Fruit fly (Drosophila melanogaster) whole organism, embryonic: ENCODE data around the gene Coq7.

Experiments
- Abd-B ChIP-seq: fragments of 200-800 bp; sonication (Bioruptor generic); optimal IDR thresholded peaks from 2 replicates; lab custom pipeline; 2018; ENCODE audit warnings: missing biosample characterization, mild to moderate bottlenecking, missing genetic modification characterization, moderate library complexity
- Bteb2 ChIP-seq: fragments of 200-800 bp; sonication (Bioruptor generic); optimal IDR thresholded peaks from 2 replicates; lab custom pipeline; 2016; ENCODE audit warnings: missing biosample characterization, missing genetic modification characterization
- CG10366 ChIP-seq: fragments of 200-800 bp; sonication (Bioruptor generic); IDR thresholded peaks from 2 replicates; pipeline ENCODE4 v1.3.6; 2022; ENCODE audit warnings: missing biosample characterization, missing genetic modification characterization
- CG11560 ChIP-seq: fragments of 200-800 bp; sonication (Bioruptor generic); IDR thresholded peaks from 3 replicates; pipeline ENCODE4 v1.3.6; 2022; ENCODE audit warnings: missing biosample characterization, missing genetic modification characterization
- CG13775 ChIP-seq: fragments of 200-800 bp; sonication (Bioruptor generic); optimal IDR thresholded peaks from 3 replicates; lab custom pipeline; 2017; ENCODE audit warnings: missing biosample characterization, mild to moderate bottlenecking, missing genetic modification characterization
- CG13894 ChIP-seq: fragments of 200-800 bp; sonication (Bioruptor generic); optimal IDR thresholded peaks from 3 replicates; lab custom pipeline; 2018; ENCODE audit warnings: missing biosample characterization, mild to moderate bottlenecking, missing genetic modification characterization, moderate library complexity
- CG14965 ChIP-seq: fragments of 200-800 bp; sonication (Bioruptor generic); optimal IDR thresholded peaks from 2 replicates; lab custom pipeline; 2016; ENCODE audit warnings: missing biosample characterization, missing genetic modification characterization, borderline replicate concordance
- CG1529 ChIP-seq: fragments of 200-800 bp; sonication (Bioruptor generic); optimal IDR thresholded peaks from 3 replicates; lab custom pipeline; 2018; ENCODE audit warnings: missing biosample characterization, missing genetic modification characterization
- CG15479 ChIP-seq: fragments of 200-800 bp; sonication (Bioruptor generic); optimal IDR thresholded peaks from 3 replicates; lab custom pipeline; 2019; ENCODE audit warnings: missing biosample characterization, mild to moderate bottlenecking, missing genetic modification characterization, moderate library complexity
- CG18476 ChIP-seq: fragments of 200-800 bp; sonication (Bioruptor generic); optimal IDR thresholded peaks from 2 replicates; lab custom pipeline; 2016; ENCODE audit warnings: missing biosample characterization, mild to moderate bottlenecking, missing genetic modification characterization
- CG2120 ChIP-seq: fragments of 200-800 bp; sonication (Bioruptor generic); optimal IDR thresholded peaks from 3 replicates; lab custom pipeline; 2016; ENCODE audit warnings: missing biosample characterization, missing genetic modification characterization
- CG2202 ChIP-seq: fragments of 200-800 bp; sonication (Bioruptor generic); optimal IDR thresholded peaks from 2 replicates; lab custom pipeline; 2018; ENCODE audit warnings: missing biosample characterization, mild to moderate bottlenecking, missing genetic modification characterization
- CG34376 ChIP-seq: fragments of 200-800 bp; sonication (Bioruptor generic); optimal IDR thresholded peaks from 2 replicates; lab custom pipeline; 2018; ENCODE audit warnings: missing biosample characterization, mild to moderate bottlenecking, missing genetic modification characterization
- CG5953 ChIP-seq: fragments of 200-800 bp; sonication (Bioruptor generic); IDR thresholded peaks from 2 replicates; pipeline ENCODE4 v1.3.6; 2022; ENCODE audit warnings: missing biosample characterization, missing genetic modification characterization
- CG6175 ChIP-seq: fragments of 200-800 bp; sonication (Bioruptor generic); IDR thresholded peaks from 3 replicates; pipeline ENCODE4 v1.3.6; 2022; ENCODE audit warnings: missing biosample characterization, missing genetic modification characterization
- CG6272 ChIP-seq: fragments of 200-800 bp; sonication (Bioruptor generic); IDR thresholded peaks from 2 replicates; pipeline ENCODE4 v1.3.6; 2022; ENCODE audit warnings: missing biosample characterization, missing genetic modification characterization
- CG6689 ChIP-seq: fragments of 200-800 bp; sonication (Bioruptor generic); IDR thresholded peaks from 2 replicates; pipeline ENCODE4 v1.3.6; 2022; ENCODE audit warnings: missing biosample characterization, missing genetic modification characterization
- CG6791 ChIP-seq: fragments of 200-800 bp; sonication (Bioruptor generic); IDR thresholded peaks from 3 replicates; pipeline ENCODE4 v1.3.6; 2022; ENCODE audit warnings: missing biosample characterization, missing genetic modification characterization; ENCODE audit not compliant: partially characterized antibody
- CG7271 ChIP-seq: fragments of 200-800 bp; sonication (Bioruptor generic); optimal IDR thresholded peaks from 2 replicates; lab custom pipeline; 2018; ENCODE audit warnings: missing biosample characterization, mild to moderate bottlenecking, missing genetic modification characterization, moderate library complexity
- CG8290 ChIP-seq, 3 experiments: fragments of 200-800 bp; sonication (Bioruptor generic); optimal IDR thresholded peaks; 2 replicates each; lab custom pipeline; 2016 to 2019; ENCODE audit warnings: missing biosample characterization in 3 of 3, missing genetic modification characterization in 3 of 3, mild to moderate bottlenecking in 2 of 3, moderate library complexity in 1 of 3
- CTCF ChIP-seq: fragments of 200-800 bp; sonication (Bioruptor generic); optimal IDR thresholded peaks from 2 replicates; lab custom pipeline; 2017; ENCODE audit warnings: missing biosample characterization, mild to moderate bottlenecking, missing genetic modification characterization, moderate library complexity
- Deaf1 ChIP-seq: fragments of 200-800 bp; optimal IDR thresholded peaks from 3 replicates; lab custom pipeline; 2019; ENCODE audit warnings: missing biosample characterization, mild to moderate bottlenecking, missing genetic modification characterization, moderate library complexity
- Drgx ChIP-seq: fragments of 200-800 bp; sonication (Bioruptor generic); IDR thresholded peaks from 2 replicates; pipeline ENCODE4 v1.3.6; 2022; ENCODE audit warnings: missing biosample characterization, missing genetic modification characterization
- Ets65A ChIP-seq: fragments of 200-800 bp; sonication (Bioruptor generic); peaks from one replicate; lab custom pipeline; 2016; ENCODE audit warnings: missing biosample characterization, missing genetic modification characterization
- HLH4C ChIP-seq: fragments of 200-800 bp; sonication (Bioruptor generic); IDR thresholded peaks from 3 replicates; pipeline ENCODE4 v1.3.6; 2022; ENCODE audit warnings: missing biosample characterization, missing genetic modification characterization; ENCODE audit not compliant: partially characterized antibody
- Hr78 ChIP-seq, 2 experiments: fragments of 200-800 bp in 1 of 2; fragments of >200 bp in 1 of 2; sonication (Bioruptor generic) in 1 of 2; optimal IDR thresholded peaks; 2 replicates each; lab custom pipeline; 2017 to 2019; ENCODE audit warnings: missing biosample characterization in 2 of 2, missing genetic modification characterization in 2 of 2, mild to moderate bottlenecking in 1 of 2, moderate library complexity in 1 of 2
- Med ChIP-seq: fragments of 200-800 bp; sonication (Bioruptor generic); peaks from one replicate; lab custom pipeline; 2016; ENCODE audit warnings: missing biosample characterization, missing genetic modification characterization, mild to moderate bottlenecking, inconsistent platforms, moderate library complexity
- Nf-YC ChIP-seq: fragments of 200-800 bp; optimal IDR thresholded peaks from 3 replicates; lab custom pipeline; 2019; ENCODE audit warnings: missing biosample characterization, mild to moderate bottlenecking, missing genetic modification characterization, moderate library complexity
- Oaz ChIP-seq: fragments of 200-800 bp; sonication (Bioruptor generic); IDR thresholded peaks from 2 replicates; pipeline ENCODE4 v1.3.6; 2022; ENCODE audit warnings: missing biosample characterization, missing genetic modification characterization
- Trl ChIP-seq, 3 experiments: fragments of >200 bp in 2 of 3; fragments of 200-800 bp in 1 of 3; sonication (Bioruptor generic) in 1 of 3; optimal IDR thresholded peaks; 2 replicates in 1 of 3; 3 replicates in 2 of 3; lab custom pipeline; 2016 to 2017; ENCODE audit warnings: missing biosample characterization in 1 of 3, missing genetic modification characterization in 1 of 3
- bsh ChIP-seq, 2 experiments: fragments of 200-800 bp; sonication (Bioruptor generic); optimal IDR thresholded peaks; 2 replicates each; lab custom pipeline; 2017 to 2018; ENCODE audit warnings: mild to moderate bottlenecking in 2 of 2, missing biosample characterization in 2 of 2, missing genetic modification characterization in 2 of 2, moderate library complexity in 1 of 2
- corto ChIP-seq: fragments of 200-800 bp; sonication (Bioruptor generic); optimal IDR thresholded peaks from 2 replicates; lab custom pipeline; 2016; ENCODE audit warnings: missing biosample characterization, mild to moderate bottlenecking, missing genetic modification characterization, moderate library complexity
- danr ChIP-seq: fragments of 200-800 bp; sonication (Bioruptor generic); IDR thresholded peaks from 2 replicates; pipeline ENCODE4 v1.3.6; 2022; ENCODE audit warnings: missing biosample characterization, missing genetic modification characterization
- h ChIP-seq: fragments of >200 bp; optimal IDR thresholded peaks from 2 replicates; lab custom pipeline; 2017
- ind ChIP-seq: fragments of 200-800 bp; sonication (Bioruptor generic); optimal IDR thresholded peaks from 3 replicates; lab custom pipeline; 2016; ENCODE audit warnings: missing biosample characterization, missing genetic modification characterization
- nerfin-2 ChIP-seq: fragments of 200-800 bp; sonication (Bioruptor generic); IDR thresholded peaks from 2 replicates; pipeline ENCODE4 v1.3.6; 2022; ENCODE audit warnings: missing biosample characterization, missing genetic modification characterization; ENCODE audit not compliant: partially characterized antibody
- nom ChIP-seq: fragments of 200-800 bp; sonication (Bioruptor generic); optimal IDR thresholded peaks from 2 replicates; lab custom pipeline; 2017; ENCODE audit warnings: missing biosample characterization, missing genetic modification characterization, mild to moderate bottlenecking, moderate library complexity, missing genetic modification reagents
- pb ChIP-seq: fragments of 200-800 bp; sonication (Bioruptor generic); optimal IDR thresholded peaks from 3 replicates; lab custom pipeline; 2016; ENCODE audit warnings: missing biosample characterization, missing genetic modification characterization
- phol ChIP-seq: fragments of 200-800 bp; sonication (Bioruptor generic); optimal IDR thresholded peaks from 3 replicates; lab custom pipeline; 2018; ENCODE audit warnings: missing biosample characterization, mild to moderate bottlenecking, missing genetic modification characterization, moderate library complexity
- pita ChIP-seq: fragments of 200-800 bp; sonication (Bioruptor generic); optimal IDR thresholded peaks from 2 replicates; lab custom pipeline; 2017; ENCODE audit warnings: missing biosample characterization, mild to moderate bottlenecking, missing genetic modification characterization
- sens ChIP-seq: fragments of 200-800 bp; sonication (Bioruptor generic); peaks from one replicate; lab custom pipeline; 2016; ENCODE audit warnings: missing biosample characterization, missing genetic modification characterization
- sim ChIP-seq: fragments of 200-800 bp; sonication (Bioruptor generic); IDR thresholded peaks from 2 replicates; pipeline ENCODE4 v1.3.6; 2022; ENCODE audit warnings: missing biosample characterization, missing genetic modification characterization
- stwl ChIP-seq: fragments of 200-800 bp; sonication (Bioruptor generic); optimal IDR thresholded peaks from 3 replicates; lab custom pipeline; 2018; ENCODE audit warnings: missing biosample characterization, mild to moderate bottlenecking, missing genetic modification characterization, moderate library complexity
- tll ChIP-seq, 2 experiments: fragments of 200-800 bp in 1 of 2; fragments of >200 bp in 1 of 2; sonication (Bioruptor generic) in 1 of 2; optimal IDR thresholded peaks; 2 replicates each; lab custom pipeline; 2017 to 2019; ENCODE audit warnings: missing biosample characterization in 2 of 2, missing genetic modification characterization in 2 of 2, mild to moderate bottlenecking in 1 of 2, moderate library complexity in 1 of 2
- wor ChIP-seq: fragments of 200-800 bp; sonication (Bioruptor generic); IDR thresholded peaks from 2 replicates; pipeline ENCODE4 v1.3.6; 2022; ENCODE audit warnings: missing biosample characterization, missing genetic modification characterization

Gene Coq7

DNA sequence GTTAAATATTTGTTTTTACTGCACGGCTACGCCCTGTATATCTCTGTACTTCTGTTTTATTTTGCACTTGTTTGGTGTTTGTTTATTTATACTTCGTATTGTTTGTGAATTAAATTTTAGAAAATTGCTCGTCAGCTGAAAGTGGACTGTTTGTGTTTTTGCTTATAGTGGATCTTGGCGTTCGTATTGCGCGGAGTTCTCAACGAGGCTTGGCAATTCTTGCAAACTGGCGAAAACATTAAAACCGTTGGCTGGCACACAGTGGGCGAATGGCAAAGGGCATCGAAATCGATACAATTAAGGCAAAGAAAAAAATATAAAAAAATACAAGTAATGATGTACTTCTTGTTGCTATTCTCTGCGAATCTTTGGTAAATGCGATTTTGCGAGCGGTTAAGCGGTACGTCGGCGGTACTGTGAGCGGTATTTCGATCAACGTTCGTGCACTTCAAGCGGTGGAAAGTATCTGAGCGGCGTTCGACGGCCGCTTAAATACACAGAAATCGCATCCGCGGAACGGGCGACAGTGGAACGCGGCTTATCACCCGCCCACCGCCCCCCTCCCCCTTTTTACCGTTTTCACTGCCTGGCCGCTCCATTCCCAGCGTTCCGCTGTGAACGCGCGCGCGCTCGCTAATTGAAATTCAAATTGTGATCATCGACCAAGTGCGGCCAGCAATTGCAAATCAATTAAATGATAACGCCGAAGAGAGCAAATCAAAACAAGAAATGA is 44.1 kb upstream of the Coq7 start (continued):
- TF ChIP-seq Abd-B (no peak), Nf-YC (tag; lab: Kevin White, UChicago) (no peak), CG11560 (no peak), tll (GFP tag; optimal IDR thresholded peaks at IDR 0.05; lab: Kevin White, UChicago) (no peak), CG2202 (tag; lab: Kevin White, UChicago) (no peak), pb (GFP tag; lab: Kevin White, UChicago) (no peak), CG6272 (0 out of 2 replicates have a peak, but pooled peaks have one; percentile 20), CG18476 (GFP tag; lab: Kevin White, UChicago) (no peak)
- TF ChIP-seq, all 482 proteins: peak for 11

DNA sequence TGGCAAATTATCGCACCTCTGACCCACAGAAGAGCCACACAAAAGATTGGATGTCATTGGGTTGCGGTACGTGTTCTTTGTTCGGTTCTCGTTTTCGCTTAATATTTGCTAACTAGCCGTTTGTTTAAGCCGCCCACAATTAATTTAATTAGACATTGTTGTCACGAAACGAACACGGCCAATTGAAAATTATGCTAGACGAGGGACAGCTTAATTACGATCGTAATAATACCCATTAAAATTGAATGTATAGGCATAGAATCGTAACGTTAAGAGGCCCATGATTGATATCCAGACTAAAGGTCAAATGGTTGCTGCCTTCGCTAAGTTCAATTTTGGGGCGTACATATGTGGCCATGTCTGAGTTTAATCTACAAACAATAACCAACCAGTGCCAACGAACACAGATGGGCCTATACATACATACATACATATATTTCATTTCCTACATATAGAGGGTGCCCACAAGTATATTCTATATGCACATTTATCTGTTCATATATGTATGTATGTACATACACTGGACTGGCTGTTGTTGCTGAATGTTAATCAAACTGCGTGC is 42.3 kb upstream of the Coq7 start:
- TF ChIP-seq CTCF (GFP tag; lab: Kevin White, UChicago), result peak; percentile 61
- TF ChIP-seq Ets65A (GFP tag; lab: Kevin White, UChicago), result peak; percentile 67
- peak in 1 of 2 experiments; percentile 100 for TF ChIP-seq Hr78 (GFP tag; optimal IDR thresholded peaks at IDR 0.05; lab: Kevin White, UChicago)
- TF ChIP-seq CG13775 (GFP tag; lab: Kevin White, UChicago), result no peak
- TF ChIP-seq wor (GFP tag; lab: Robert Waterston, UW), result 0 out of 2 replicates have a peak, but pooled peaks have one; percentile 13
- TF ChIP-seq CG8290 (GFP tag; optimal IDR thresholded peaks at IDR 0.05; lab: Kevin White, UChicago), result peak; percentile 100
- TF ChIP-seq CG8290 (tag; optimal IDR thresholded peaks at IDR 0.05; lab: Kevin White, UChicago), result no peak
- no peak for TF ChIP-seq h (lab: Kevin White, UChicago)
- no peak for TF ChIP-seq CG1529 (GFP tag; lab: Kevin White, UChicago)
- TF ChIP-seq pita (GFP tag; lab: Kevin White, UChicago), result peak; percentile 19
- peak; percentile 42 for TF ChIP-seq sens (GFP tag; lab: Kevin White, UChicago)
- TF ChIP-seq Bteb2, result no peak
- peak; percentile 13 to 27 for TF ChIP-seq tll (GFP tag; optimal IDR thresholded peaks at IDR 0.05; lab: Kevin White, UChicago)
- peak; percentile 25 for TF ChIP-seq CG13894 (tag; lab: Kevin White, UChicago)
- no peak for TF ChIP-seq sim (GFP tag; lab: Robert Waterston, UW)
- peak; percentile 50 for TF ChIP-seq Med (GFP tag; lab: Kevin White, UChicago)
- peak; percentile 80 for TF ChIP-seq CG6791
- peak; percentile 18 for TF ChIP-seq stwl (tag; lab: Kevin White, UChicago)

DNA sequence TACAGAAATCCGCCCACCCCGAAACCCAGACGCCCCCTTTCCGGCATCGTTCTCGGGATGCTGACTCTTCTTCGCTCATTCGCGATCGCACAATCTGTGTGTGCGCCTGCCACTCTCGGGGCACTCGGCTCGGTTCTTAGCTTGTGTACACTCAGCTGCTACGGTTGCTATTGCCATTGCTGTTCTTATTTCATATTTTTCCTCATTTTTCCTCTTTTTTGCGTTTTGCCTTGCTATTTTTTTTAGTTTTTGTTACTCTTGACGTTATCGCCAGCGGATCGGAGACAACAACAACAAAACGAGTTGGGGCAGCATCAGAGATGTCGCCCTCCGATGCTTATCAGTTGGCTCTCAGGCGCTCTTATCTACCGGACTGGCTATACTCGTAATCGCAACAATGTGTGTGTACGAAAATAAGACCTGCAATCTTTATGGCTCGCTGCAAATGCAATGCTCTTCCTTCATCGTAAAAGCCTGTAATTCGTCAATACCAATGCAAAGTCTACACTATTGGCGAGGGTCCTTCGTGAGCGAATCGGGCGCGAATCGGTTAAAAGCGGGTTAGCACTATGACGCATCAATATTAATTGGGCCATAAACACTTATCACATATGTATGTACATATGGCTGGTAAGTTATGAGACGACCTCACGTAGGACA is 40.3 kb upstream of the Coq7 start:
- TF ChIP-seq nom (GFP tag; lab: Kevin White, UChicago), result peak; percentile 75
- peak; percentile 15 for TF ChIP-seq CG34376
- TF ChIP-seq bsh (GFP tag; optimal IDR thresholded peaks at IDR 0.05; lab: Kevin White, UChicago), result peak in 1 of 2 experiments; percentile 74
- TF ChIP-seq CG10366 (GFP tag; lab: Robert Waterston, UW), result no peak
- no peak for TF ChIP-seq CG7271 (tag; lab: Kevin White, UChicago)
- no peak for TF ChIP-seq Oaz (GFP tag; lab: Robert Waterston, UW)
- TF ChIP-seq HLH4C (GFP tag; lab: Robert Waterston, UW), result no peak
- peak; percentile 72; the same call in 2 of the 3 replicates for TF ChIP-seq CG6175 (GFP tag; lab: Robert Waterston, UW)
- TF ChIP-seq CG5953 (GFP tag; lab: Robert Waterston, UW), result no peak
- peak; percentile 82 for TF ChIP-seq Drgx (GFP tag; lab: Robert Waterston, UW)
- TF ChIP-seq nerfin-2 (GFP tag; lab: Robert Waterston, UW), result no peak
- no peak for TF ChIP-seq CG6689
- no peak for TF ChIP-seq phol (tag; lab: Kevin White, UChicago)
- no peak for TF ChIP-seq CG2120 (GFP tag; lab: Kevin White, UChicago)
- TF ChIP-seq ind, result no peak
- peak in 1 of 2 experiments; percentile 12 for TF ChIP-seq Trl (optimal IDR thresholded peaks at IDR 0.05; lab: Kevin White, UChicago)
- TF ChIP-seq Trl (GFP tag; optimal IDR thresholded peaks at IDR 0.05; lab: Kevin White, UChicago), result no peak
- no peak for TF ChIP-seq CG14965 (GFP tag; lab: Kevin White, UChicago)
- TF ChIP-seq Deaf1 (tag; lab: Kevin White, UChicago), result peak; percentile 55
- TF ChIP-seq danr (GFP tag; lab: Robert Waterston, UW), result no peak
- TF ChIP-seq corto, result no peak
- peak; percentile 30 for TF ChIP-seq CG15479 (GFP tag; lab: Kevin White, UChicago)
